Worm (Caenorhabditis elegans) whole organism, L2 larva: ENCODE results near the gene unc-33.

Source experiments
- C34F6.9 ChIP-seq: fragments of 150-350 bp; optimal IDR thresholded peaks from 2 replicates; lab custom pipeline; 2014; ENCODE audit warnings: missing biosample characterization, missing genetic modification characterization
- F13H6.1 ChIP-seq: sonication (generic microtip); optimal IDR thresholded peaks from 2 replicates; lab custom pipeline; 2016; ENCODE audit warnings: missing genetic modification characterization, missing compliant biosample characterization
- R02D3.7 ChIP-seq: fragments of 150-350 bp; optimal IDR thresholded peaks from 2 replicates; lab custom pipeline; 2014; ENCODE audit warnings: missing biosample characterization, missing genetic modification characterization
- alr-1 ChIP-seq: fragments of 150-350 bp; optimal IDR thresholded peaks from 2 replicates; lab custom pipeline; 2014; ENCODE audit warnings: missing biosample characterization, missing genetic modification characterization
- aly-2 ChIP-seq: fragments of 150-350 bp; optimal IDR thresholded peaks from 2 replicates; lab custom pipeline; 2014; ENCODE audit warnings: missing biosample characterization, missing genetic modification characterization
- ceh-16 ChIP-seq: fragments of 150-350 bp; optimal IDR thresholded peaks from 2 replicates; lab custom pipeline; 2014; ENCODE audit warnings: missing biosample characterization, missing genetic modification characterization
- ceh-82 ChIP-seq: fragments of 150-350 bp; optimal IDR thresholded peaks from 2 replicates; lab custom pipeline; 2014; ENCODE audit warnings: missing biosample characterization, missing genetic modification characterization
- crh-2 ChIP-seq: sonication (generic microtip); optimal IDR thresholded peaks from 2 replicates; lab custom pipeline; 2017; ENCODE audit warnings: missing biosample characterization, missing genetic modification characterization
- dmd-4 ChIP-seq: sonication (generic microtip); optimal IDR thresholded peaks from 2 replicates; lab custom pipeline; 2017; ENCODE audit warnings: missing biosample characterization, missing genetic modification characterization
- egl-27 ChIP-seq: sonication (generic microtip); optimal IDR thresholded peaks from 3 replicates; lab custom pipeline; 2017; ENCODE audit warnings: missing biosample characterization, missing genetic modification reagents, missing genetic modification characterization
- fos-1 ChIP-seq: fragments of 150-350 bp; optimal IDR thresholded peaks from 2 replicates; lab custom pipeline; 2014; ENCODE audit warnings: missing biosample characterization, missing genetic modification characterization
- lin-13 ChIP-seq: fragments of 150-350 bp; optimal IDR thresholded peaks from 2 replicates; lab custom pipeline; 2014; ENCODE audit warnings: missing biosample characterization, missing genetic modification reagents, missing genetic modification characterization
- lin-39 ChIP-seq: fragments of 150-350 bp; optimal IDR thresholded peaks from 2 replicates; lab custom pipeline; 2014; ENCODE audit warnings: missing biosample characterization, missing genetic modification reagents, missing genetic modification characterization
- mbf-1 ChIP-seq: sonication (generic microtip); optimal IDR thresholded peaks from 2 replicates; lab custom pipeline; 2017; ENCODE audit warnings: missing biosample characterization, missing genetic modification characterization
- nhr-11 ChIP-seq: fragments of 150-350 bp; optimal IDR thresholded peaks from 2 replicates; lab custom pipeline; 2014; ENCODE audit warnings: missing biosample characterization, missing genetic modification characterization
- nhr-129 ChIP-seq: fragments of 150-350 bp; optimal IDR thresholded peaks from 2 replicates; lab custom pipeline; 2014; ENCODE audit warnings: missing biosample characterization, missing genetic modification characterization
- nhr-23 ChIP-seq: fragments of 150-350 bp; optimal IDR thresholded peaks from 2 replicates; lab custom pipeline; 2014; ENCODE audit warnings: missing biosample characterization, missing genetic modification reagents, missing genetic modification characterization
- nhr-25 ChIP-seq: fragments of 150-350 bp; sonication (generic microtip); optimal IDR thresholded peaks from 3 replicates; lab custom pipeline; 2014; ENCODE audit warnings: missing biosample characterization, missing genetic modification characterization
- nhr-6 ChIP-seq: fragments of 150-350 bp; optimal IDR thresholded peaks from 2 replicates; lab custom pipeline; 2014; ENCODE audit warnings: missing biosample characterization, missing genetic modification characterization
- peb-1 ChIP-seq: fragments of 150-350 bp; optimal IDR thresholded peaks from 2 replicates; lab custom pipeline; 2014; ENCODE audit warnings: missing biosample characterization, missing genetic modification characterization
- sem-4 ChIP-seq: fragments of 150-350 bp; optimal IDR thresholded peaks from 2 replicates; lab custom pipeline; 2014; ENCODE audit warnings: missing biosample characterization, missing genetic modification reagents, missing genetic modification characterization
- skn-1 ChIP-seq: sonication (generic microtip); optimal IDR thresholded peaks from 2 replicates; lab custom pipeline; 2017; ENCODE audit warnings: missing biosample characterization, missing genetic modification characterization
- sma-9 ChIP-seq, 2 experiments: fragments of 150-350 bp in 1 of 2; sonication (generic microtip) in 1 of 2; optimal IDR thresholded peaks; 2 replicates each; lab custom pipeline; 2014 to 2016; ENCODE audit warnings: missing genetic modification characterization in 2 of 2, mild to moderate bottlenecking in 1 of 2, missing biosample characterization in 1 of 2, missing compliant biosample characterization in 1 of 2, missing genetic modification reagents in 1 of 2, moderate library complexity in 1 of 2
- snpc-4 ChIP-seq: fragments of 150-350 bp; optimal IDR thresholded peaks from 2 replicates; lab custom pipeline; 2014; ENCODE audit warnings: missing biosample characterization, missing genetic modification characterization
- unc-39 ChIP-seq: fragments of 150-350 bp; optimal IDR thresholded peaks from 2 replicates; lab custom pipeline; 2014; ENCODE audit warnings: missing biosample characterization, missing genetic modification characterization
- unc-55 ChIP-seq: fragments of 150-350 bp; sonication (generic microtip); optimal IDR thresholded peaks from 3 replicates; lab custom pipeline; 2014; ENCODE audit warnings: missing biosample characterization, missing genetic modification reagents, missing genetic modification characterization
- unc-62 ChIP-seq: fragments of 150-350 bp; optimal IDR thresholded peaks from 2 replicates; lab custom pipeline; 2014; ENCODE audit warnings: missing biosample characterization, missing genetic modification reagents, missing genetic modification characterization
- ztf-11 ChIP-seq: sonication (generic microtip); optimal IDR thresholded peaks from 2 replicates; lab custom pipeline; 2017; ENCODE audit warnings: missing biosample characterization, missing genetic modification characterization
- ztf-4 ChIP-seq: fragments of 150-350 bp; optimal IDR thresholded peaks from 2 replicates; lab custom pipeline; 2014; ENCODE audit warnings: missing biosample characterization, missing genetic modification characterization

The unc-33 gene

DNA sequence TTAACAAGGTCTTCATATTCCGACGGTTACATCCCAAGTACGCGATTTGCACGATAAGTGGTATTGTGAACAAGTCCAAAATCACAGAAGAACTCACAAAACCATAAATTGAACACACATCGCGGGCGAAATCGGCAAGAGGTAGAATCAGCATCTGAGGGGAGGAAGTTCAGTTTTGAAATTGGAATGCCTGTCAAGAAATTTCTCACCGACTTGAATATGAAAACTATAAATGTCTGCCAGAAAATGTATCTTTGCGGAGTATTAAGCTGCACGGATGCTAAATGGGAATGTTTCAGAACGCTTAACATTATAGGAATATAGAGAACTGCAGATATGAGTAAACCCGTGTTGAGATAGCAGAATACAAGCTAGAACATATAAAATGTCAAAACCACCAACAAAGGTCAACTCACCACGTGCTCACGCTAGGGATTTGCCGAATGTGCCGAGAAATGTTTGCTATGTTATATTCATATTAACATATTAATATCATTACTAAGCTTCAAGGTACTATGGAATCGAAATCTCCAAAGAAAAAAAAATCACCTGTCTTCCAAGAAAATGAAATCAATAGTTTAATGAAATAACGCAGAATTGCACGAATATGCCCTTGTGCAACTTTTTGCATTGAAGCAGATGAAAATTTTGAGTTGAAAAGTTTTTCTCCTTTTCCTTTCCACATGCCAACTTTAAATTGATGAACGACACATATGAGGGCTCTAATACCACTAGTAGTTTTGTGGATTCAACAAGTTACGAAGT is 34.3 kb upstream of the unc-33 start, which contains the start of gene srz-82:
Gene srz-82 (plus strand): TSS at position 701 of the 765 bp plus-strand sequence.
- TF ChIP-seq alr-1 (tag; lab: Kevin White, UChicago), result no peak
- no peak for TF ChIP-seq ztf-11 (tag; lab: Kevin White, UChicago)

DNA sequence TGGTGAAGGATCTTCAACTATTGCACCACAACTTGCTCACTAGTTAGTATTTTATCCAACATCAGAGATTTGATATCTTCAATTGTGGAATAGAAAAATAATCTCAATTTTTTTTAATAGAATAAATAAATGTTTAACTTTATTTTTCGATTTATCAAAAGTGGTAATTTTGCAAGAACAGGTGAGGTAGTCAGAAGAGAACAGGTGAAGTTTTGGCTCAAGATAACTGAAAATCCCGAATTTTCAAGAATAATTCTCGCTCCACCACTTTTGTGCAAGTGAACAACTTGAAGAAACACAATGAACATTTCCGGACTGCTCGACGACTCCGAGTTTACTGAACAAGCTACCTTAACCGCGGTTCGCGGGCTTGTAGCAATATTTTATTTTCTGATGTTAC is 25.2 kb upstream of the unc-33 start, which contains the start of gene srz-78:
Gene srz-78 (plus strand): TSS at position 301 of the 400 bp plus-strand sequence.
- TF ChIP-seq sma-9 (GFP tag; optimal IDR thresholded peaks at IDR 0.05; lab: Kevin White, UChicago), result no peak
- TF ChIP-seq sma-9 (tag; optimal IDR thresholded peaks at IDR 0.05; lab: Kevin White, UChicago), result no peak
- no peak for TF ChIP-seq peb-1 (tag; lab: Kevin White, UChicago)
- no peak for TF ChIP-seq mbf-1 (tag; lab: Kevin White, UChicago)
- no peak for TF ChIP-seq egl-27 (tag; lab: Kevin White, UChicago)
- no peak for TF ChIP-seq lin-13 (GFP tag; lab: Kevin White, UChicago)
- no peak for TF ChIP-seq crh-2 (tag; lab: Kevin White, UChicago)
- no peak for TF ChIP-seq nhr-23 (tag; lab: Kevin White, UChicago)
- TF ChIP-seq lin-39 (tag; lab: Kevin White, UChicago), result no peak
- TF ChIP-seq unc-62 (GFP tag; lab: Kevin White, UChicago), result no peak
- TF ChIP-seq ceh-82 (tag; lab: Kevin White, UChicago), result no peak
- TF ChIP-seq unc-55 (GFP tag; lab: Kevin White, UChicago), result no peak
- no peak for TF ChIP-seq C34F6.9 (tag; lab: Kevin White, UChicago)
- no peak for TF ChIP-seq sem-4 (tag; lab: Kevin White, UChicago)
- TF ChIP-seq dmd-4 (tag; lab: Kevin White, UChicago), result no peak
- TF ChIP-seq ztf-4 (tag; lab: Kevin White, UChicago), result no peak
- TF ChIP-seq, all 48 proteins: peak for 0

ce11 chrIV:3493310-3493709 is 23.4 kb upstream of the unc-33 start, which contains the start of gene srz-79:
Gene srz-79 (plus strand): TSS chrIV:3493610.
- TF ChIP-seq ceh-16 (tag; lab: Kevin White, UChicago) (no peak), ztf-11 (tag; lab: Kevin White, UChicago) (no peak), peb-1 (tag; lab: Kevin White, UChicago) (no peak), F13H6.1 (tag; lab: Kevin White, UChicago) (no peak), nhr-6 (no peak), nhr-11 (no peak)

DNA sequence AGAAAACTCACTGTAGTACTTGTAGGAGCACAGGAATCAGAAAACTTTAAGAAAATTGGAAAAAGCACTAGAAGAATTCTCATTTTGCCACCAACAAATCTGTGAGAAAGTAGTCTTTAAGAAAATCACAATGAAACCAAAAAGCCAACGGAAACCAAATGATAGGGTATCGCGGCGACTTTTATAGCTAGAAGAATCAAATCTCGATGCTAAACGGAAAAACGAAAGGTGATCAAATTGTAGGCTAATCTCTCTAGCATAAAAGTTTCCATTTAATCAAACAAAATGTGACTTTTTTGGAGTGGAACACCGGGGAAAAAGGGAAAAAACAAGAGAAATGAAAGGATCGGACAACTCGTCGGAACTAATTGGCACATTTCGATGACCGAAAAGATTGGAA is 20.3 kb upstream of the unc-33 start, which contains the start of gene C09G12.17:
Gene C09G12.17 (minus strand): TSS at position 101 of the 400 bp plus-strand sequence.
- no peak for TF ChIP-seq snpc-4 (tag; lab: Kevin White, UChicago)
- no peak for TF ChIP-seq F13H6.1 (tag; lab: Kevin White, UChicago)
- TF ChIP-seq fos-1, result no peak
- TF ChIP-seq unc-39 (tag; lab: Kevin White, UChicago), result no peak
- TF ChIP-seq aly-2 (tag; lab: Kevin White, UChicago), result no peak
- no peak for TF ChIP-seq ztf-11 (tag; lab: Kevin White, UChicago)
- TF ChIP-seq R02D3.7 (tag; lab: Kevin White, UChicago), result no peak
- no peak for TF ChIP-seq mbf-1 (tag; lab: Kevin White, UChicago)
- TF ChIP-seq peb-1 (tag; lab: Kevin White, UChicago), result no peak
- no peak for TF ChIP-seq ceh-82 (tag; lab: Kevin White, UChicago)
- no peak for TF ChIP-seq C34F6.9 (tag; lab: Kevin White, UChicago)
- TF ChIP-seq, all 48 proteins: peak for 0

DNA sequence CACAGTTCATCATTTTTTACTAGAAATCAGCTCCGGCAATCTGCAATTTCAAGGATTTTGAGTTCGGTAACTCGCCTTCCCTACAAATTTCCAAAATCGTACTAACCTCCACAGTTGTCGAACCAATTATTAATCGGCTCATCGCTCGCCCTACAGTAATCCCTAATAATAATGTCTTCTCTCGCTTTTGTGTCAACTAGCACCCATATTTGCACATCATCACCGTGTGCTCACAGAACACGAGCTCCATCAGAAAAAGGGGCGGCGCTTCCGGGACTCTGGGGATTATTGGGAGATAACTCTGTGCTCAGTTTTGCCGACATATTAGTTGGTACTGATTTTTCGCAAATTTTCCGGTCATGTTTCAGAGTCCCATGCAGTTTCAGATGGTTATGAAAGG is 18.8 kb upstream of the unc-33 start, which contains the start of gene ceh-53:
Gene ceh-53 (plus strand): TSS at position 301 of the 400 bp plus-strand sequence.
- no peak for TF ChIP-seq ceh-82 (tag; lab: Kevin White, UChicago)
- TF ChIP-seq egl-27 (tag; lab: Kevin White, UChicago), result no peak
- TF ChIP-seq nhr-25 (tag; lab: Kevin White, UChicago), result no peak
- no peak for TF ChIP-seq nhr-129 (tag; lab: Kevin White, UChicago)
- no peak for TF ChIP-seq skn-1 (tag; lab: Kevin White, UChicago)
- no peak for TF ChIP-seq R02D3.7 (tag; lab: Kevin White, UChicago)
